Worm (Caenorhabditis elegans): Measurements from ENCODE around the gene ZK856.6.

DNA sequence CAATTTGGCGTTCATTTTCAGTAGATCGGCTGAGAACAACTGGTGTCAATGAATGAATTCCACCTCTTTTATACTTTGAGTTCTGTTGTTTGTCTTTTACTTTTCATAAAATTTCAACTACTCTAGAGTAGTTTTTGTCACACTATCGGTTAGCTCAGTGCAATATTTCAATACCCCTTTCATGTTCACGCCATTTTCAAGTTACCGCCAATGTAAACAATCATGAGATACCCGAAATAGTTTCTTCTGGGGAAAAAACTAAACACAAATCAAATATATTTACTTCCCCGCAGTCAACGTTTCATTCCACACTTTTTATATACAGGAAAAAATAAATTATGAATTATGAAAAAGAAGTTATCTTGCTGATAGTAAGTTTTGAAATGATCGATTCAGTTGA, 29.9 kb downstream of the ZK856.6 start, which contains the start of gene fipr-4:
- TF ChIP-seq flt-1 (GFP tag; IDR thresholded peaks at IDR 0.05) (no peak), ama-1 (optimal IDR thresholded peaks at IDR 0.05) (no peak), hmg-4 (GFP tag; optimal IDR thresholded peaks at IDR 0.05) (no peak), ceh-36 (tag; optimal IDR thresholded peaks at IDR 0.05) (no peak), aly-1 (tag; optimal IDR thresholded peaks at IDR 0.05) (no peak), pes-1 (GFP tag; IDR thresholded peaks at IDR 0.05) (no peak), tra-4 (tag; optimal IDR thresholded peaks at IDR 0.05) (no peak), hnd-1 (tag; optimal IDR thresholded peaks at IDR 0.05) (no peak), F13C5.2 (tag; optimal IDR thresholded peaks at IDR 0.05) (no peak), sea-1 (GFP tag; conservative IDR thresholded peaks at IDR 0.05) (no peak), ceh-13 (GFP tag; optimal IDR thresholded peaks at IDR 0.05) (no peak), ets-7 (tag; optimal IDR thresholded peaks at IDR 0.05) (no peak), hmbx-1 (tag; optimal IDR thresholded peaks at IDR 0.05) (no peak), tbx-11 (GFP tag; IDR thresholded peaks at IDR 0.05) (no peak)

Data from whole organism, early embryonic.